Worm (Caenorhabditis elegans) whole organism, young adult: ENCODE results near the gene W03F9.9.

Experiments used
- cebp-2 ChIP-seq: fragments of 200-800 bp; sonication (Bioruptor generic); IDR thresholded peaks from 2 replicates; pipeline ENCODE4 v1.3.6; 2022; ENCODE audit warnings: missing genetic modification characterization, missing compliant biosample characterization
- zfh-2 ChIP-seq: fragments of 200-800 bp; sonication (Bioruptor generic); conservative IDR thresholded peaks from 2 replicates; pipeline ENCODE4 v1.3.6; 2022; ENCODE audit warnings: missing genetic modification reagents, missing genetic modification characterization, missing compliant biosample characterization

DNA sequence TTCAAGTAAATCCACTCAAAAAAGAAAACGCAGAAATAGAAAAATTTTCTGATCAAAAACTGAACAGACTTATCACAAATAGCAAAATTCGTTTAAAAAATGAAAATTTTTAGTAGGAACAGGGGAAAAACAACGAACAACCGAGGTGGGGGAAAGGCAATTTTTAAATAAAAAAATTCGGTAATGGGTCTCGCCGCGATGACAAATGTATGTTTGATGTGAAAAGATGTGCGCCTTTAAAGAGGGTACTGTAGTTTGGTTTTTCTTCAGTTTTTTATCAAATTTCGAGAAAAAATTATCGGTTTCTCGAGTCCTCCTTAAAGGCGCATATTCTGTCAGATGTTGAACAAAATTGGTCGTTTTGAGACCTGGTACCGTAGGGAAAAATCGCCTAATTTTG lies 14.8 kb upstream of the W03F9.9 start:
- no peak for TF ChIP-seq cebp-2 (GFP tag; lab: Robert Waterston, UW)
- no peak for TF ChIP-seq zfh-2
